Fruit fly (Drosophila melanogaster) whole organism, embryonic: Measurements from ENCODE around the gene CG1317.

ENCODE experiments used
- Awh ChIP-seq: fragments of 200-800 bp; sonication (Bioruptor generic); IDR thresholded peaks from 2 replicates; pipeline ENCODE4, ENCODE4 v1.3.6; 2022; ENCODE audit warnings: missing biosample characterization, missing genetic modification characterization
- Bgb ChIP-seq: fragments of 200-800 bp; sonication (Bioruptor generic); IDR thresholded peaks from 2 replicates; pipeline ENCODE4 v1.3.6; 2022; ENCODE audit warnings: missing biosample characterization, missing genetic modification characterization; ENCODE audit not compliant: partially characterized antibody
- Blimp-1 ChIP-seq: fragments of 200-800 bp; sonication (Bioruptor generic); optimal IDR thresholded peaks from 3 replicates; lab custom pipeline; 2018; ENCODE audit warnings: missing biosample characterization, missing genetic modification characterization, mild to moderate bottlenecking, moderate library complexity, missing genetic modification reagents
- Bteb2 ChIP-seq: fragments of 200-800 bp; sonication (Bioruptor generic); optimal IDR thresholded peaks from 2 replicates; lab custom pipeline; 2016; ENCODE audit warnings: missing biosample characterization, missing genetic modification characterization
- CG10654 ChIP-seq: fragments of 200-800 bp; sonication (Bioruptor generic); optimal IDR thresholded peaks from 2 replicates; lab custom pipeline; 2016; ENCODE audit warnings: missing biosample characterization, missing genetic modification characterization
- CG14441 ChIP-seq: fragments of 200-800 bp; sonication (Bioruptor generic); IDR thresholded peaks from 2 replicates; pipeline ENCODE4 v1.3.6; 2022; ENCODE audit warnings: missing biosample characterization, missing genetic modification characterization
- CG1647 ChIP-seq: fragments of 200-800 bp; sonication (Bioruptor generic); optimal IDR thresholded peaks from 3 replicates; lab custom pipeline; 2016; ENCODE audit warnings: missing biosample characterization, missing genetic modification characterization
- CG17802 ChIP-seq: fragments of 200-800 bp; sonication (Bioruptor generic); optimal IDR thresholded peaks from 2 replicates; lab custom pipeline; 2018; ENCODE audit warnings: missing biosample characterization, mild to moderate bottlenecking, missing genetic modification characterization, moderate library complexity
- CG2199 ChIP-seq: fragments of 200-800 bp; sonication (Bioruptor generic); IDR thresholded peaks from 3 replicates; pipeline ENCODE4 v1.3.6; 2022; ENCODE audit warnings: missing biosample characterization, missing genetic modification characterization
- CG2875 ChIP-seq: fragments of 200-800 bp; sonication (Bioruptor generic); optimal IDR thresholded peaks from 2 replicates; lab custom pipeline; 2017; ENCODE audit warnings: missing biosample characterization, mild to moderate bottlenecking, missing genetic modification characterization, missing genetic modification reagents
- CG4360 ChIP-seq: fragments of 200-800 bp; sonication (Bioruptor generic); IDR thresholded peaks from 2 replicates; pipeline ENCODE4 v1.3.6; 2022; ENCODE audit warnings: missing biosample characterization, missing genetic modification characterization
- CG4854 ChIP-seq: fragments of 200-800 bp; sonication (Bioruptor generic); optimal IDR thresholded peaks from 2 replicates; lab custom pipeline; 2016; ENCODE audit warnings: missing biosample characterization, missing genetic modification characterization, inconsistent platforms
- CG6813 ChIP-seq: fragments of 200-800 bp; sonication (Bioruptor generic); optimal IDR thresholded peaks from 2 replicates; lab custom pipeline; 2017; ENCODE audit warnings: missing biosample characterization, missing genetic modification characterization, mild to moderate bottlenecking, moderate library complexity, missing genetic modification reagents
- CG7928 ChIP-seq: fragments of 200-800 bp; sonication (Bioruptor generic); optimal IDR thresholded peaks from 2 replicates; lab custom pipeline; 2017; ENCODE audit warnings: missing biosample characterization, mild to moderate bottlenecking, missing genetic modification characterization
- CG8478 ChIP-seq: fragments of >200 bp; optimal IDR thresholded peaks from 2 replicates; lab custom pipeline; 2018
- CG8944 ChIP-seq: fragments of 200-800 bp; sonication (Bioruptor generic); optimal IDR thresholded peaks from 3 replicates; lab custom pipeline; 2016; ENCODE audit warnings: missing biosample characterization, missing genetic modification characterization
- CkIIα-i1 ChIP-seq: fragments of 200-800 bp; sonication (Bioruptor generic); IDR thresholded peaks from 2 replicates; pipeline ENCODE4 v1.3.6; 2022; ENCODE audit warnings: missing biosample characterization, missing genetic modification characterization
- Eip74EF ChIP-seq, 2 experiments: fragments of 200-800 bp in 1 of 2; fragments of >200 bp in 1 of 2; sonication (Bioruptor generic) in 1 of 2; optimal IDR thresholded peaks; 2 replicates each; lab custom pipeline; 2017 to 2019; ENCODE audit warnings: missing biosample characterization in 2 of 2, missing genetic modification characterization in 2 of 2, mild to moderate bottlenecking in 1 of 2, moderate library complexity in 1 of 2
- H15 ChIP-seq: fragments of 200-800 bp; sonication (Bioruptor generic); IDR thresholded peaks from 3 replicates; pipeline ENCODE4 v1.3.6; 2022; ENCODE audit warnings: missing biosample characterization, missing genetic modification characterization
- HHEX ChIP-seq: fragments of 200-800 bp; sonication (Bioruptor generic); optimal IDR thresholded peaks from 3 replicates; lab custom pipeline; 2017; ENCODE audit warnings: missing biosample characterization, mild to moderate bottlenecking, missing genetic modification characterization, missing genetic modification reagents
- Hr78 ChIP-seq, 2 experiments: fragments of 200-800 bp in 1 of 2; fragments of >200 bp in 1 of 2; sonication (Bioruptor generic) in 1 of 2; optimal IDR thresholded peaks; 2 replicates each; lab custom pipeline; 2017 to 2019; ENCODE audit warnings: missing biosample characterization in 2 of 2, missing genetic modification characterization in 2 of 2, mild to moderate bottlenecking in 1 of 2, moderate library complexity in 1 of 2
- NC2β ChIP-seq: fragments of 200-800 bp; sonication (Bioruptor generic); optimal IDR thresholded peaks from 2 replicates; lab custom pipeline; 2016; ENCODE audit warnings: missing biosample characterization, missing genetic modification characterization
- Pdp1 ChIP-seq, 2 experiments: fragments of 200-800 bp; sonication (Bioruptor generic); optimal IDR thresholded peaks; 3 replicates each; lab custom pipeline; 2016; ENCODE audit warnings: missing biosample characterization in 2 of 2, missing genetic modification characterization in 2 of 2, mild to moderate bottlenecking in 1 of 2, moderate library complexity in 1 of 2
- Sox102F ChIP-seq: fragments of 200-800 bp; sonication (Bioruptor generic); optimal IDR thresholded peaks from 2 replicates; lab custom pipeline; 2018; ENCODE audit warnings: missing biosample characterization, mild to moderate bottlenecking, missing genetic modification characterization, moderate library complexity
- Ssrp ChIP-seq: fragments of 200-800 bp; sonication (Bioruptor generic); optimal IDR thresholded peaks from 2 replicates; lab custom pipeline; 2018; ENCODE audit warnings: missing biosample characterization, mild to moderate bottlenecking, missing genetic modification characterization, moderate library complexity
- Stat92E ChIP-seq, 3 experiments: fragments of >200 bp in 2 of 3; fragments of 200-800 bp in 1 of 3; sonication (Bioruptor generic) in 1 of 3; optimal IDR thresholded peaks; 2 replicates each; lab custom pipeline; 2017 to 2019; ENCODE audit warnings: missing biosample characterization in 3 of 3, missing genetic modification characterization in 3 of 3, mild to moderate bottlenecking in 1 of 3, moderate library complexity in 1 of 3
- YL-1 ChIP-seq: fragments of 200-800 bp; sonication (Bioruptor generic); optimal IDR thresholded peaks from 3 replicates; lab custom pipeline; 2017; ENCODE audit warnings: missing biosample characterization, mild to moderate bottlenecking, missing genetic modification characterization
- abd-A ChIP-seq: fragments of 200-800 bp; sonication (Bioruptor generic); optimal IDR thresholded peaks from 3 replicates; lab custom pipeline; 2019; ENCODE audit warnings: missing biosample characterization, mild to moderate bottlenecking, missing genetic modification characterization, moderate library complexity
- bab2 ChIP-seq: fragments of 200-800 bp; sonication (Bioruptor generic); optimal IDR thresholded peaks from 2 replicates; lab custom pipeline; 2016; ENCODE audit warnings: missing biosample characterization, missing genetic modification characterization
- bbx ChIP-seq: fragments of 200-800 bp; sonication (Bioruptor generic); IDR thresholded peaks from 2 replicates; pipeline ENCODE4 v1.3.6; 2022; ENCODE audit warnings: missing biosample characterization, missing genetic modification characterization; ENCODE audit not compliant: partially characterized antibody
- bsh ChIP-seq, 2 experiments: fragments of 200-800 bp; sonication (Bioruptor generic); optimal IDR thresholded peaks; 2 replicates each; lab custom pipeline; 2017 to 2018; ENCODE audit warnings: mild to moderate bottlenecking in 2 of 2, missing biosample characterization in 2 of 2, missing genetic modification characterization in 2 of 2, moderate library complexity in 1 of 2
- cg ChIP-seq: fragments of 200-800 bp; sonication (Bioruptor generic); optimal IDR thresholded peaks from 3 replicates; lab custom pipeline; 2019; ENCODE audit warnings: missing biosample characterization, mild to moderate bottlenecking, missing genetic modification characterization, moderate library complexity
- ci ChIP-seq: fragments of 200-800 bp; sonication (Bioruptor generic); IDR thresholded peaks from 3 replicates; pipeline ENCODE4 v1.3.6; 2022; ENCODE audit warnings: missing biosample characterization, missing genetic modification characterization
- fru ChIP-seq: fragments of >200 bp; optimal IDR thresholded peaks from 2 replicates; lab custom pipeline; 2017
- gem ChIP-seq: fragments of 200-800 bp; sonication (Bioruptor generic); optimal IDR thresholded peaks from 2 replicates; lab custom pipeline; 2019; ENCODE audit warnings: missing biosample characterization, mild to moderate bottlenecking, missing genetic modification characterization, moderate library complexity
- gsb-n ChIP-seq: fragments of 200-800 bp; sonication (Bioruptor generic); optimal IDR thresholded peaks from 3 replicates; lab custom pipeline; 2018; ENCODE audit warnings: missing biosample characterization, mild to moderate bottlenecking, missing genetic modification characterization
- kni ChIP-seq: fragments of 200-800 bp; sonication (Bioruptor generic); optimal IDR thresholded peaks from 3 replicates; lab custom pipeline; 2017; ENCODE audit warnings: mild to moderate bottlenecking, missing biosample characterization, missing genetic modification reagents, missing genetic modification characterization
- lab ChIP-seq: fragments of 200-800 bp; sonication (Bioruptor generic); optimal IDR thresholded peaks from 3 replicates; lab custom pipeline; 2017; ENCODE audit warnings: missing biosample characterization, missing genetic modification characterization, mild to moderate bottlenecking, moderate library complexity, missing genetic modification reagents
- oc ChIP-seq: fragments of 200-800 bp; sonication (Bioruptor generic); optimal IDR thresholded peaks from 2 replicates; lab custom pipeline; 2018; ENCODE audit warnings: missing biosample characterization, mild to moderate bottlenecking, missing genetic modification characterization, moderate library complexity
- sd ChIP-seq: fragments of 200-800 bp; sonication (Bioruptor generic); optimal IDR thresholded peaks from 3 replicates; lab custom pipeline; 2018; ENCODE audit warnings: missing biosample characterization, mild to moderate bottlenecking, missing genetic modification characterization, moderate library complexity
- seq ChIP-seq: fragments of 200-800 bp; sonication (Bioruptor generic); IDR thresholded peaks from 2 replicates; pipeline ENCODE4 v1.3.6; 2022; ENCODE audit warnings: missing biosample characterization, missing genetic modification characterization
- sqz ChIP-seq: fragments of 200-800 bp; sonication (Bioruptor generic); optimal IDR thresholded peaks from 3 replicates; lab custom pipeline; 2018; ENCODE audit warnings: missing biosample characterization, mild to moderate bottlenecking, missing genetic modification characterization
- tx ChIP-seq: fragments of 200-800 bp; sonication (Bioruptor generic); optimal IDR thresholded peaks from 2 replicates; lab custom pipeline; 2016; ENCODE audit warnings: missing biosample characterization, missing genetic modification characterization
- vvl ChIP-seq: fragments of 200-800 bp; sonication (Bioruptor generic); IDR thresholded peaks from 2 replicates; pipeline ENCODE4 v1.3.6; 2022; ENCODE audit warnings: missing biosample characterization, missing genetic modification characterization
- z ChIP-seq: fragments of 200-800 bp; sonication (Bioruptor generic); IDR thresholded peaks from 3 replicates; pipeline ENCODE4 v1.3.6; 2022; ENCODE audit warnings: missing biosample characterization, missing genetic modification characterization

The CG1317 gene

dm6 chr3L:2398636-2399035 lies 26.9 kb upstream of the CG1317 start:
- TF ChIP-seq vvl (peak; percentile 64; the same call in 1 of the 2 replicates), CkIIα-i1 (no peak), Eip74EF (GFP tag; optimal IDR thresholded peaks at IDR 0.05; lab: Kevin White, UChicago) (peak in 1 of 2 experiments; percentile 37), Ssrp (tag; lab: Kevin White, UChicago) (no peak), tx (no peak), Stat92E (GFP tag; optimal IDR thresholded peaks at IDR 0.05; lab: Kevin White, UChicago) (no peak), CG1647 (GFP tag; lab: Kevin White, UChicago) (no peak), CG8478 (lab: Kevin White, UChicago) (no peak), fru (lab: Kevin White, UChicago) (no peak), kni (GFP tag; lab: Kevin White, UChicago) (peak; percentile 65), abd-A (tag; lab: Kevin White, UChicago) (peak; percentile 7), CG4360 (GFP tag; lab: Robert Waterston, UW) (no peak), Pdp1 (GFP tag; optimal IDR thresholded peaks at IDR 0.05; lab: Kevin White, UChicago) (no peak), H15 (GFP tag; lab: Robert Waterston, UW) (0 out of 3 replicates have a peak, but pooled peaks have one; percentile 40), CG8944 (GFP tag; lab: Kevin White, UChicago) (no peak), CG2199 (0 out of 3 replicates have a peak, but pooled peaks have one; percentile 42)

DNA sequence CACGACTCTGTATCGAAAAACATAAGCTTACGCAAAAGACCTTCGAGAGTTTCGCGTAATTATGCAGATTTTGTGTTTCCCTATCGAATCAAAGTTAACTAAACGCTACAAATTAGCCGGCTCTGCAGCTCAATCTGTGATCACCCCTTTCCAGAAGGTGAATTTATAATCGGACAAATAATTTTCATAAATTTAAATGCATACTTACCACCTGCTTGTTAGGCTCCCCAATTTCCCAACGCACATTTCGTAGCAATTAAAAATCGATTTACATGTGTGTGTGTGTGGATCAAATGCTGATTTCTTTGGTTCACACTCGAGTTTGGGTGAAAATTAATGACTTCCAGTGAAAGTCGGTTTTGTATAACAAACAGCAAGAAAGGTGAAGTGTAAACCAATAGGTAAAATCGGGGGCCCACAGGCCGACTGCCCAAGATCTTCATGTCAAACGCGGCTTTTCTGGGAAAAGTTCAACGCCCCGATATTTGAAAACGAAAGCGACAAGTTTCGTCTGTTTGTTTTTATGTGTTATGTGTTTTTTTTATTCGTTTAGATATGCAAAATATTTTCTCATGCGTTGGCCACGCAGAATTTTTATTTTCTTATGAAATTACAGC lies 25.9 kb upstream of the CG1317 start:
- peak; percentile 57 for TF ChIP-seq abd-A (tag; lab: Kevin White, UChicago)
- peak; percentile 10 for TF ChIP-seq sd (tag; lab: Kevin White, UChicago)
- no peak for TF ChIP-seq HHEX (GFP tag; lab: Kevin White, UChicago)
- TF ChIP-seq cg (GFP tag; lab: Kevin White, UChicago) = peak; percentile 7
- TF ChIP-seq CG14441 = no peak
- TF ChIP-seq Hr78 (GFP tag; optimal IDR thresholded peaks at IDR 0.05; lab: Kevin White, UChicago) = peak in 1 of 2 experiments; percentile 7
- TF ChIP-seq Pdp1 (GFP tag; optimal IDR thresholded peaks at IDR 0.05; lab: Kevin White, UChicago) = peak in 1 of 2 experiments; percentile 14
- peak; percentile 83 for TF ChIP-seq vvl
- peak; percentile 18 for TF ChIP-seq gsb-n (tag; lab: Kevin White, UChicago)
- no peak for TF ChIP-seq z (GFP tag; lab: Robert Waterston, UW)
- TF ChIP-seq Stat92E (GFP tag; optimal IDR thresholded peaks at IDR 0.05; lab: Kevin White, UChicago) = peak in 1 of 3 experiments; percentile 37
- TF ChIP-seq Blimp-1 = peak; percentile 97
- peak; percentile 73 for TF ChIP-seq Awh (GFP tag; lab: Robert Waterston, UW)
- TF ChIP-seq oc (tag; lab: Kevin White, UChicago) = peak; percentile 34

DNA sequence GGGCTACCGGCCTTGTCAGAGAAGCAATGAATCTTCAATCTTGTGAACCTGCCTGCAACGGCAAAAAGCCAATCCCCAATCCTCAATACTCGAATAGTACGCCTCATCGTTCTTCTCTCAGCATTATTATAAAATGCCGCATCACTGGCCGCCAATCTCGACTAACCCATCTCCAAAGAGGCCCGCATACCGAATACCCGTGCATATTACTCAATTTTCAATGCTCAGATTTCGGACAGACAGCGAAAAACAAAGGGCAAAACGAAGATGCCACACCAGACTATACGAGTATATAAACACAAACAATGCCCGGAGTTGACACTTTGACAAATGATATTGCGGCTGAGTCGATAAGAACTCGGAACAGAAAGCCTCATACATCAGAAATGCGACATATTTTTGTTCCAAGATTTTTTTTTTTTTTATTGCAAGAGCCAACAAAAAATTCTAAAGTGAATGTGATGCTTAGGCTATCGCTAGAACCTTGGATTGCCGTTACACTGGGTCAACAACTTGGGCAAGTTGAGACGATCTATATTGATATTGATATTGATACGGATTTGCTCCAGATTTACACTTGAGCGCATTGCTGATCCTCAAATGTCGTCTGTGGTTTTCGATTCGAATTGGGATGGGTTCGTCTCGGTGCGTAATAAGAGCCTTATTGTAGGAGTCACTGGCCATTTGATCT lies 21.2 kb upstream of the CG1317 start:
- TF ChIP-seq CG7928 (GFP tag; lab: Kevin White, UChicago) = no peak
- TF ChIP-seq CG10654 (GFP tag; lab: Kevin White, UChicago) = no peak
- TF ChIP-seq sqz (GFP tag; lab: Kevin White, UChicago) = peak; percentile 60
- peak; percentile 20 for TF ChIP-seq gem (tag; lab: Kevin White, UChicago)
- TF ChIP-seq bab2 (GFP tag; lab: Kevin White, UChicago) = peak; percentile 68
- TF ChIP-seq CG6813 (GFP tag; lab: Kevin White, UChicago) = no peak
- no peak for TF ChIP-seq bbx (GFP tag; lab: Robert Waterston, UW)
- no peak for TF ChIP-seq CG17802
- TF ChIP-seq seq (GFP tag; lab: Robert Waterston, UW) = no peak
- TF ChIP-seq lab (GFP tag; lab: Kevin White, UChicago) = peak; percentile 24
- no peak for TF ChIP-seq Bgb (GFP tag; lab: Robert Waterston, UW)
- TF ChIP-seq YL-1 = no peak
- TF ChIP-seq Sox102F (GFP tag; lab: Kevin White, UChicago) = peak; percentile 8
- no peak for TF ChIP-seq CG4854 (GFP tag; lab: Kevin White, UChicago)
- TF ChIP-seq bsh (GFP tag; optimal IDR thresholded peaks at IDR 0.05; lab: Kevin White, UChicago) = peak in 1 of 2 experiments; percentile 19
- TF ChIP-seq CG2875 (GFP tag; lab: Kevin White, UChicago) = no peak
- no peak for TF ChIP-seq ci (GFP tag; lab: Robert Waterston, UW)
- TF ChIP-seq NC2β = no peak
- no peak for TF ChIP-seq Bteb2 (GFP tag; lab: Kevin White, UChicago)
